Worm (Caenorhabditis elegans): ENCODE measurements around the gene cutl-1.

Gene cutl-1

ce11 chrV:13385798-13386197 is 20.1 kb downstream of the cutl-1 start, which contains the start of gene gcy-34:
gcy-34 (minus strand) TSS chrV:13385898.
- TF ChIP-seq ztf-28 (GFP tag; IDR thresholded peaks at IDR 0.05) (no peak), hmg-1.2 (GFP tag; IDR thresholded peaks at IDR 0.05) (no peak), lin-26 (GFP tag; IDR thresholded peaks at IDR 0.05) (no peak), sea-2 (GFP tag; IDR thresholded peaks at IDR 0.05) (no peak), ztf-18 (tag; optimal IDR thresholded peaks at IDR 0.05) (no peak), chd-7 (tag; optimal IDR thresholded peaks at IDR 0.05) (no peak), ztf-25 (GFP tag; IDR thresholded peaks at IDR 0.05) (no peak), F23B12.7 (tag; optimal IDR thresholded peaks at IDR 0.05; ENCODE audit: insufficient read depth) (no peak), snpc-4 (GFP tag; optimal IDR thresholded peaks at IDR 0.05) (no peak), snpc-4 (tag; optimal IDR thresholded peaks at IDR 0.05) (no peak), unc-130 (GFP tag; optimal IDR thresholded peaks at IDR 0.05) (no peak), nfya-1 (tag; optimal IDR thresholded peaks at IDR 0.05; ENCODE audit: borderline replicate concordance, insufficient read depth) (no peak), aptf-3 (GFP tag; IDR thresholded peaks at IDR 0.05) (no peak), snpc-1.3 (tag; optimal IDR thresholded peaks at IDR 0.05; ENCODE audit: insufficient read depth) (no peak), egrh-3 (GFP tag; IDR thresholded peaks at IDR 0.05) (no peak)

DNA sequence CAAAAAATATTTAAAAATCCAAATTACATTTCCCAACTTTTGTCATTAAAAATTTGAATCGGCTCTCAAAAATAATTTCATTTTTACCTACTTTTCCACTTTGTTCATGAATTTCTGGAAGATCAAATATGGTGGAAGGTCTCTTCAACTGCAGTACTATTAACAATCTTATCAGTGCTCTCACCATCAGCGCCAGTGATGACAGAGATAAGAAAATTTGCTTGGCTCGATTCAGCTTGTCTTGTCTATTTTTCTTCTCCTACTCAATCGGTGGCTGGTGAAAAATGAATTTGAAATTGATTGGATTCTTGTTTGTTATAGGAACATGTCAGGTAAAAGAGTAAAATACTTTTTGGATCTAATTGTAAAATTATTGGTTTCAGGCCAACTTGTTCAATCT is 24.9 kb downstream of the cutl-1 start, which contains the start of gene cpz-2:
TSS of gene cpz-2 (plus strand) at position 210 of the 400 bp plus-strand sequence.
- peak; percentile 74 for TF ChIP-seq nhr-80 (tag; optimal IDR thresholded peaks at IDR 0.05)
- TF ChIP-seq lin-26 (GFP tag; IDR thresholded peaks at IDR 0.05) = no peak

ce11 chrV:13380178-13380577 is 25.7 kb downstream of the cutl-1 start, which contains the start of gene ifbp-1:
ifbp-1 (minus strand) TSS chrV:13380262.
- TF ChIP-seq chd-7 (tag; optimal IDR thresholded peaks at IDR 0.05) = no peak
- TF ChIP-seq cebp-1 (GFP tag; IDR thresholded peaks at IDR 0.05) = peak; percentile 50; the same call in 1 of the 2 replicates
- TF ChIP-seq cebp-1 (tag; optimal IDR thresholded peaks at IDR 0.05) = peak; percentile 79
- TF ChIP-seq egl-44 (GFP tag; IDR thresholded peaks at IDR 0.05) = 0 out of 2 replicates have a peak, but pooled peaks have one; percentile 15
- peak; percentile 73 for TF ChIP-seq ztf-26 (tag; optimal IDR thresholded peaks at IDR 0.05)
- TF ChIP-seq lin-26 (GFP tag; IDR thresholded peaks at IDR 0.05) = peak; percentile 60; the same call in 1 of the 2 replicates
- no peak for TF ChIP-seq nhr-90 (tag; optimal IDR thresholded peaks at IDR 0.05)
- peak; percentile 42 for TF ChIP-seq somi-1 (GFP tag; optimal IDR thresholded peaks at IDR 0.05)
- TF ChIP-seq C06A6.2 (GFP tag; conservative IDR thresholded peaks at IDR 0.05) = no peak
- TF ChIP-seq ceh-27 (GFP tag; optimal IDR thresholded peaks at IDR 0.05) = peak; percentile 9
- TF ChIP-seq akir-1 (GFP tag; optimal IDR thresholded peaks at IDR 0.05) = no peak
- no peak for TF ChIP-seq unc-130 (GFP tag; optimal IDR thresholded peaks at IDR 0.05)
- peak; percentile 73 for TF ChIP-seq lin-40 (tag; optimal IDR thresholded peaks at IDR 0.05)
- 0 out of 2 replicates have a peak, but pooled peaks have one; percentile 66 for TF ChIP-seq K11D2.4 (GFP tag; IDR thresholded peaks at IDR 0.05)

DNA sequence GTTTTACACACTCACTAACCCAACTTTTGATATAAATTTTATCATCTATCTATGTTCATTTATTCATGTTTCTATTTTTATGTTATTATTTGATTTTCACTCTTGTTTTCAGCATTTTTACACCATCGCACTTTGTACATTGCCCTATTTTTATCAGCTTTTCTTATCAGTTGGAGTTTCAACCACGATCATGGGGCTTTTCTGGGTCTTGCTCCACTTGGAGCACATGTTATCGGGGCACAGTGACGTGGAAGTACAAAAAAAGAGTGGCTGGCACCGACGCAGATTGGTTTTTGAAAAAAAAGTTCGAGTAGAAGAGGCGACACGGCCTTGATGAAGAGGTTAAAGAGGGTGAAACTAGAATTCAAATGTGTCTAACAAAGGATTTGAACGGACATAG is 28.8 kb downstream of the cutl-1 start:
- TF ChIP-seq F52B5.7 (tag; optimal IDR thresholded peaks at IDR 0.05) (no peak), nhr-80 (tag; optimal IDR thresholded peaks at IDR 0.05) (peak; percentile 91), cebp-1 (GFP tag; IDR thresholded peaks at IDR 0.05) (no peak), cebp-1 (tag; optimal IDR thresholded peaks at IDR 0.05) (peak; percentile 48), ztf-6 (GFP tag; IDR thresholded peaks at IDR 0.05) (no peak), let-607 (tag; optimal IDR thresholded peaks at IDR 0.05) (peak; percentile 79 to 91), Y95B8A.8 (GFP tag; IDR thresholded peaks at IDR 0.05) (0 out of 2 replicates have a peak, but pooled peaks have one; percentile 62), dox-1 (GFP tag; IDR thresholded peaks at IDR 0.05) (0 out of 2 replicates have a peak, but pooled peaks have one; percentile 24), atf-7 (tag; optimal IDR thresholded peaks at IDR 0.05) (peak; percentile 67), snpc-4 (GFP tag; optimal IDR thresholded peaks at IDR 0.05) (no peak), snpc-4 (tag; optimal IDR thresholded peaks at IDR 0.05) (peak in 1 of 4 experiments; percentile 9)
